Worm (Caenorhabditis elegans): ENCODE data around the gene srd-50.

DNA sequence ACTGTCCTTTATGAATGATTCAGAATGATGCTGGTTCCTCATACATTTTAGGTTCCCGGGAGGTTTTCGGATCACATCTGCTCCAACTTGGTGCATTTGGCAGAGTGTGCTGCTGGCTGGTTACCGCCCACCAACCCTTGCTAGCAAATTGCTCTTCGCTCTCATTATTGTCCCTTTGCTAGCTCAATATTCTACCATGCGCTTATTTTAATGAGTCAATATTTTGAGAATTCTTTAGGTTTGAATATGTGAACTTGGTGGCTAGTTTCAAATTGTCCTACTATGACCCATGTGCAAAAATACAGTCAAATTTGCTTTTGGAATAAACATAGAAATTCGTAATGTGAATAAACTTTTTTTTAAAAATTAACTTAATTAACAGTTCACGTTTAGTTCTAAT lies 46.5 kb downstream of the srd-50 start:
- TF ChIP-seq sea-1 (GFP tag; conservative IDR thresholded peaks at IDR 0.05) (no peak), ceh-13 (GFP tag; optimal IDR thresholded peaks at IDR 0.05) (no peak), ama-1 (optimal IDR thresholded peaks at IDR 0.05) (no peak), tra-4 (tag; optimal IDR thresholded peaks at IDR 0.05) (no peak), ets-7 (tag; optimal IDR thresholded peaks at IDR 0.05) (no peak), tbx-37 (GFP tag; conservative IDR thresholded peaks at IDR 0.05) (no peak), flt-1 (GFP tag; IDR thresholded peaks at IDR 0.05) (no peak)
